Worm (Caenorhabditis elegans): ENCODE data around the gene oac-2.

ce11 chrV:3512381-3512780, 37.5 kb upstream of the oac-2 start, which contains the start of gene str-226:
- TF ChIP-seq nhr-23 (tag; optimal IDR thresholded peaks at IDR 0.05) = no peak
- TF ChIP-seq mbf-1 (tag; optimal IDR thresholded peaks at IDR 0.05) = no peak
- no peak for TF ChIP-seq snpc-4 (tag; optimal IDR thresholded peaks at IDR 0.05)
- TF ChIP-seq elt-1 (tag; optimal IDR thresholded peaks at IDR 0.05) = no peak
- no peak for TF ChIP-seq unc-39 (tag; optimal IDR thresholded peaks at IDR 0.05)

Data from whole organism, L2 larva.